Fruit fly (Drosophila melanogaster) whole organism, prepupa: ENCODE results near the gene CG43886.

Source experiments
- Blimp-1 ChIP-seq: fragments of 200-800 bp; sonication (Bioruptor generic); optimal IDR thresholded peaks from 3 replicates; lab custom pipeline; 2017; ENCODE audit warnings: missing biosample characterization, missing genetic modification characterization, mild to moderate bottlenecking, moderate library complexity, missing genetic modification reagents
- CG10631 ChIP-seq: fragments of 200-800 bp; sonication (Bioruptor generic); optimal IDR thresholded peaks from 2 replicates; lab custom pipeline; 2016; ENCODE audit warnings: missing biosample characterization, missing genetic modification characterization
- CG10669 ChIP-seq: fragments of 200-800 bp; sonication (Bioruptor generic); optimal IDR thresholded peaks from 3 replicates; lab custom pipeline; 2018; ENCODE audit warnings: missing biosample characterization, mild to moderate bottlenecking, missing genetic modification characterization, moderate library complexity
- CG11294 ChIP-seq: fragments of 200-800 bp; sonication (Bioruptor generic); IDR thresholded peaks from 2 replicates; pipeline ENCODE4 v1.3.6; 2022; ENCODE audit warnings: missing biosample characterization, missing genetic modification characterization
- CG11762 ChIP-seq: fragments of 200-800 bp; sonication (Bioruptor generic); optimal IDR thresholded peaks from 3 replicates; lab custom pipeline; 2016; ENCODE audit warnings: missing biosample characterization, missing genetic modification characterization; ENCODE audit not compliant: insufficient read depth
- CG15336 ChIP-seq: fragments of 200-800 bp; sonication (Bioruptor generic); IDR thresholded peaks from 2 replicates; pipeline ENCODE4 v1.3.6; 2022; ENCODE audit warnings: missing biosample characterization, missing genetic modification characterization
- CG1621 ChIP-seq: fragments of 200-800 bp; sonication (Bioruptor generic); optimal IDR thresholded peaks from 3 replicates; lab custom pipeline; 2018; ENCODE audit warnings: missing biosample characterization, mild to moderate bottlenecking, missing genetic modification characterization
- CG16779 ChIP-seq: fragments of 200-800 bp; sonication (Bioruptor generic); optimal IDR thresholded peaks from 3 replicates; lab custom pipeline; 2017; ENCODE audit warnings: missing biosample characterization, mild to moderate bottlenecking, missing genetic modification characterization
- CG34406 ChIP-seq: fragments of 200-800 bp; sonication (Bioruptor generic); optimal IDR thresholded peaks from 3 replicates; lab custom pipeline; 2016; ENCODE audit warnings: missing biosample characterization, missing genetic modification characterization
- CG3919 ChIP-seq: fragments of 200-800 bp; sonication (Bioruptor generic); optimal IDR thresholded peaks from 3 replicates; lab custom pipeline; 2016; ENCODE audit warnings: missing biosample characterization, missing genetic modification characterization
- CG4318 ChIP-seq: fragments of 200-800 bp; sonication (Bioruptor generic); optimal IDR thresholded peaks from 3 replicates; lab custom pipeline; 2017; ENCODE audit warnings: missing biosample characterization, mild to moderate bottlenecking, missing genetic modification characterization
- CG6163 ChIP-seq: fragments of 200-800 bp; sonication (Bioruptor generic); IDR thresholded peaks from 3 replicates; pipeline ENCODE4 v1.3.6; 2022; ENCODE audit warnings: missing biosample characterization, missing genetic modification characterization
- CG6276 ChIP-seq: fragments of 200-800 bp; sonication (Bioruptor generic); optimal IDR thresholded peaks from 2 replicates; lab custom pipeline; 2017; ENCODE audit warnings: missing biosample characterization, mild to moderate bottlenecking, missing genetic modification characterization
- CG6792 ChIP-seq: fragments of 200-800 bp; sonication (Bioruptor generic); optimal IDR thresholded peaks from 3 replicates; lab custom pipeline; 2016; ENCODE audit warnings: missing biosample characterization, missing genetic modification characterization
- CG6854 ChIP-seq: fragments of 200-800 bp; sonication (Bioruptor generic); optimal IDR thresholded peaks from 2 replicates; lab custom pipeline; 2017; ENCODE audit warnings: missing biosample characterization, mild to moderate bottlenecking, missing genetic modification characterization
- CG7368 ChIP-seq: fragments of 200-800 bp; sonication (Bioruptor generic); optimal IDR thresholded peaks from 3 replicates; lab custom pipeline; 2016; ENCODE audit warnings: missing biosample characterization, missing genetic modification characterization
- CG8119 ChIP-seq: fragments of 200-800 bp; sonication (Bioruptor generic); IDR thresholded peaks from 3 replicates; pipeline ENCODE4 v1.3.6; 2022; ENCODE audit warnings: missing biosample characterization, missing genetic modification characterization
- CG8632 ChIP-seq: fragments of 200-800 bp; sonication (Bioruptor generic); optimal IDR thresholded peaks from 3 replicates; lab custom pipeline; 2016; ENCODE audit warnings: missing biosample characterization, missing genetic modification characterization
- CG9139 ChIP-seq: fragments of 200-800 bp; sonication (Bioruptor generic); optimal IDR thresholded peaks from 3 replicates; lab custom pipeline; 2017; ENCODE audit warnings: missing biosample characterization, mild to moderate bottlenecking, missing genetic modification characterization
- Eip75B ChIP-seq: fragments of 200-800 bp; sonication (Bioruptor generic); optimal IDR thresholded peaks from 3 replicates; lab custom pipeline; 2016; ENCODE audit warnings: missing biosample characterization, missing genetic modification characterization
- Eip78C ChIP-seq: fragments of 200-800 bp; sonication (Bioruptor generic); peaks from one replicate; lab custom pipeline; 2016; ENCODE audit warnings: missing biosample characterization, missing genetic modification characterization
- Ets21C ChIP-seq: fragments of 200-800 bp; sonication (Bioruptor generic); optimal IDR thresholded peaks from 3 replicates; lab custom pipeline; 2016; ENCODE audit warnings: missing biosample characterization, missing genetic modification characterization
- Gug ChIP-seq: fragments of 200-800 bp; sonication (Bioruptor generic); IDR thresholded peaks from 2 replicates; pipeline ENCODE4 v1.3.6; 2022; ENCODE audit warnings: missing biosample characterization, missing genetic modification characterization
- Hr38 ChIP-seq: sonication (Bioruptor generic); optimal IDR thresholded peaks from 2 replicates; lab custom pipeline; 2016; ENCODE audit warnings: missing biosample characterization, missing genetic modification characterization
- Hr39 ChIP-seq: fragments of 200-800 bp; sonication (Bioruptor generic); optimal IDR thresholded peaks from 2 replicates; lab custom pipeline; 2016; ENCODE audit warnings: missing biosample characterization, missing genetic modification characterization
- Hr4 ChIP-seq: fragments of 200-800 bp; sonication (Bioruptor generic); optimal IDR thresholded peaks from 3 replicates; lab custom pipeline; 2016; ENCODE audit warnings: missing biosample characterization, missing genetic modification characterization
- Lpt ChIP-seq: fragments of 200-800 bp; sonication (Bioruptor generic); optimal IDR thresholded peaks from 3 replicates; lab custom pipeline; 2016; ENCODE audit warnings: missing biosample characterization, missing genetic modification characterization
- Met ChIP-seq: fragments of 200-800 bp; sonication (Bioruptor generic); optimal IDR thresholded peaks from 3 replicates; lab custom pipeline; 2016; ENCODE audit warnings: missing biosample characterization, missing genetic modification characterization
- OdsH ChIP-seq: fragments of 200-800 bp; sonication (Bioruptor generic); optimal IDR thresholded peaks from 3 replicates; lab custom pipeline; 2016; ENCODE audit warnings: missing biosample characterization, missing genetic modification characterization
- Sox102F ChIP-seq: fragments of 200-800 bp; sonication (Bioruptor generic); optimal IDR thresholded peaks from 2 replicates; lab custom pipeline; 2016; ENCODE audit warnings: missing biosample characterization, mild to moderate bottlenecking, missing genetic modification characterization
- Sox14 ChIP-seq: fragments of 200-800 bp; sonication (Bioruptor generic); optimal IDR thresholded peaks from 3 replicates; lab custom pipeline; 2016; ENCODE audit warnings: missing biosample characterization, missing genetic modification characterization
- Sox15 ChIP-seq: fragments of 200-800 bp; sonication (Bioruptor generic); optimal IDR thresholded peaks from 3 replicates; lab custom pipeline; 2016; ENCODE audit warnings: missing biosample characterization, missing genetic modification characterization
- achi ChIP-seq: fragments of 200-800 bp; sonication (Bioruptor generic); optimal IDR thresholded peaks from 3 replicates; lab custom pipeline; 2016; ENCODE audit warnings: missing biosample characterization, missing genetic modification characterization
- acj6 ChIP-seq: fragments of 200-800 bp; sonication (Bioruptor generic); optimal IDR thresholded peaks from 3 replicates; lab custom pipeline; 2016; ENCODE audit warnings: missing biosample characterization, missing genetic modification characterization
- cyc ChIP-seq: fragments of 200-800 bp; sonication (Bioruptor generic); optimal IDR thresholded peaks from 3 replicates; lab custom pipeline; 2016; ENCODE audit warnings: missing biosample characterization, missing genetic modification characterization
- dac ChIP-seq: fragments of 200-800 bp; sonication (Bioruptor generic); optimal IDR thresholded peaks from 2 replicates; lab custom pipeline; 2017; ENCODE audit warnings: missing biosample characterization, mild to moderate bottlenecking, missing genetic modification characterization
- eg ChIP-seq: fragments of 200-800 bp; sonication (Bioruptor generic); IDR thresholded peaks from 3 replicates; pipeline ENCODE4 v1.3.6; 2022; ENCODE audit warnings: missing biosample characterization, missing genetic modification characterization
- esn ChIP-seq: fragments of 200-800 bp; sonication (Bioruptor generic); optimal IDR thresholded peaks from 2 replicates; lab custom pipeline; 2016; ENCODE audit warnings: missing biosample characterization, mild to moderate bottlenecking, missing genetic modification characterization, moderate library complexity
- fd59A ChIP-seq: fragments of 200-800 bp; sonication (Bioruptor generic); optimal IDR thresholded peaks from 2 replicates; lab custom pipeline; 2017; ENCODE audit warnings: missing biosample characterization, mild to moderate bottlenecking, missing genetic modification characterization, missing genetic modification reagents
- fd85E ChIP-seq: fragments of 200-800 bp; sonication (Bioruptor generic); optimal IDR thresholded peaks from 3 replicates; lab custom pipeline; 2016; ENCODE audit warnings: missing biosample characterization, missing genetic modification characterization
- fkh ChIP-seq: fragments of 200-800 bp; sonication (Bioruptor generic); optimal IDR thresholded peaks from 3 replicates; lab custom pipeline; 2017; ENCODE audit warnings: missing biosample characterization, mild to moderate bottlenecking, missing genetic modification characterization, moderate library complexity
- lz ChIP-seq: fragments of 200-800 bp; sonication (Bioruptor generic); optimal IDR thresholded peaks from 3 replicates; lab custom pipeline; 2016; ENCODE audit warnings: missing biosample characterization, missing genetic modification characterization
- net ChIP-seq: fragments of 200-800 bp; sonication (Bioruptor generic); optimal IDR thresholded peaks from 3 replicates; lab custom pipeline; 2016; ENCODE audit warnings: missing biosample characterization, missing genetic modification characterization
- salr ChIP-seq, 2 experiments: fragments of 200-800 bp; sonication (Bioruptor generic); optimal IDR thresholded peaks; 3 replicates each; lab custom pipeline; 2016 to 2018; ENCODE audit warnings: missing biosample characterization in 2 of 2, missing genetic modification characterization in 2 of 2, mild to moderate bottlenecking in 1 of 2
- spab ChIP-seq: fragments of 200-800 bp; sonication (Bioruptor generic); optimal IDR thresholded peaks from 2 replicates; lab custom pipeline; 2017; ENCODE audit warnings: missing biosample characterization, mild to moderate bottlenecking, missing genetic modification characterization, missing genetic modification reagents
- svp ChIP-seq: fragments of 200-800 bp; sonication (Bioruptor generic); peaks from one replicate; lab custom pipeline; 2016; ENCODE audit warnings: missing biosample characterization, missing genetic modification characterization
- topi ChIP-seq: fragments of 200-800 bp; sonication (Bioruptor generic); optimal IDR thresholded peaks from 3 replicates; lab custom pipeline; 2016; ENCODE audit warnings: missing biosample characterization, missing genetic modification characterization
- vri ChIP-seq: fragments of 200-800 bp; sonication (Bioruptor generic); optimal IDR thresholded peaks from 3 replicates; lab custom pipeline; 2016; ENCODE audit warnings: missing biosample characterization, mild to moderate bottlenecking, missing genetic modification characterization

CG43886 gene

DNA sequence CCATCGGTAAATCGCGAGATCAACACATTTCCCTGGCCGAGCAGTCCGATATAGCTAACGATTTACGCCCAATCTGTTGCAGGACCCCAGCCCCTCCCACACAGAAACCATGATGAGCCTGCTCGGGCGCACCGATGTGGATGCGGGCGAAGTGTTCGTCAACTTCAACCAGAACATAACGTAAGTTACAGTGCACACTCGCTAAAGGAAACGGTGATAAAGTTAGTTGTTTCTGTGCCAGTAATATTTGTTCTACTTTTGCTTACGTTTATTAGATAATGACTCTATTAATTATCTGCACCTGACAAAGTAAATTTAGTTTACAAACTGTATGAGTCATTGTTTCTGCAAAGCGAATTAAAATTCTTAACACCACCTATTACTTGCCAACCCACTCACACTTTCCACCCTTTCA is 27.8 kb upstream of the CG43886 start:
- TF ChIP-seq spab (GFP tag; lab: Kevin White, UChicago), result no peak
- TF ChIP-seq CG15336 (GFP tag; lab: Robert Waterston, UW), result 0 out of 2 replicates have a peak, but pooled peaks have one; percentile 16

DNA sequence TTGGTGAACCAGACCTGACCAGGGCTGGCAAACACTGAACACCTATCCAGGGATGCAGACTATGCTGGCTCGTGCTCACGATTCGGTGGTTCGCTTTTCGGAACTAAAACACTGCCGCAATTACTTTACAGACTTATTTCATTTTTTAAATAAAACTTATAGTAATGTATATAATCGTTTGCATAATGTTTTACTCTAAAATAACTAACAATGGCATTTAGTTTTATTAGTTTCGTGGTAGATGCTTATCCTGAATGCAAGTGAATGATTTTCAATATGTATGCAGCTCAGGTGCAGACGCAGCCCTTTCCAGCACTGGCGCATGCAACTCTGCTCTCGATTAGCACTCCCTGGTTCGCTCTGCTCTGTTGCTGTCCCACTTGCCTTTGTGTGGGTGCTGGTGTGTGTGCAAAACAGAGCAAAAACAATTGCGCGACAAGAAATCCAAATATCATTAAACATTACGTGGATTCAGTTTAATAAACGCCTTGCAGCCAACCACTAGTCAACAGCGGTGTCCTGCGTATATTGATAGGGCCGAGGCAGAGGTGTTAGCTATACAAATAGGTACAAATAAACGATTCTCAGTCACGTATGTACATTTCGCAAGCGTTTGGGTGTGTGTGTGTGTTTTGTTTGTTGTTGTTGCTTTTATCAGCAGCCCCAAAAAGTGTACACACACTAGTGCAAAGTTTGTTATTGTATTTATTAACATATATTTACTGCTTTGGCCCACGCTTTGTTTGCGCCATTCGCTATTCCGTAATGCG is 27.2 kb upstream of the CG43886 start, which contains the start of the genes ERR and Atg18a:
Gene ERR (minus strand): TSS at position 45 of the 770 bp plus-strand sequence.
Gene Atg18a (plus strand): TSS at position 231 of the 770 bp plus-strand sequence.
- peak; percentile 88 for TF ChIP-seq esn
- TF ChIP-seq fkh (GFP tag; lab: Kevin White, UChicago), result peak; percentile 63
- peak; percentile 76; the same call in 1 of the 2 replicates for TF ChIP-seq CG11294
- peak; percentile 82 for TF ChIP-seq CG34406
- no peak for TF ChIP-seq CG16779 (tag; lab: Kevin White, UChicago)
- peak; percentile 60 for TF ChIP-seq Hr38 (GFP tag; lab: Kevin White, UChicago)
- peak; percentile 91 for TF ChIP-seq lz (GFP tag; lab: Kevin White, UChicago)
- no peak for TF ChIP-seq CG9139 (GFP tag; lab: Kevin White, UChicago)
- peak; percentile 89 for TF ChIP-seq acj6 (GFP tag; lab: Kevin White, UChicago)
- peak; percentile 88 for TF ChIP-seq Met (GFP tag; lab: Kevin White, UChicago)
- TF ChIP-seq Hr4 (GFP tag; lab: Kevin White, UChicago), result peak; percentile 90
- TF ChIP-seq CG10669 (GFP tag; lab: Kevin White, UChicago), result no peak
- TF ChIP-seq Ets21C (GFP tag; lab: Kevin White, UChicago), result peak; percentile 87
- TF ChIP-seq Hr39 (GFP tag; lab: Kevin White, UChicago), result peak; percentile 94
- TF ChIP-seq net (GFP tag; lab: Kevin White, UChicago), result peak; percentile 67
- peak; percentile 93 for TF ChIP-seq Sox14 (GFP tag; lab: Kevin White, UChicago)
- TF ChIP-seq CG6276, result no peak
- peak; percentile 20 for TF ChIP-seq CG6854 (GFP tag; lab: Kevin White, UChicago)
- peak; percentile 93 for TF ChIP-seq CG10631 (GFP tag; lab: Kevin White, UChicago)
- TF ChIP-seq dac (GFP tag; lab: Kevin White, UChicago), result peak; percentile 73
- peak; percentile 80 for TF ChIP-seq CG6792
- TF ChIP-seq CG8119 (GFP tag; lab: Robert Waterston, UW), result peak; percentile 75
- TF ChIP-seq topi (GFP tag; lab: Kevin White, UChicago), result peak; percentile 78
- peak; percentile 89 for TF ChIP-seq OdsH (GFP tag; lab: Kevin White, UChicago)
- TF ChIP-seq Blimp-1 (GFP tag; lab: Kevin White, UChicago), result peak; percentile 51
- no peak for TF ChIP-seq svp (GFP tag; lab: Kevin White, UChicago)
- TF ChIP-seq Sox15, result peak; percentile 90
- TF ChIP-seq Gug (GFP tag; lab: Robert Waterston, UW), result peak; percentile 82
- TF ChIP-seq CG3919 (GFP tag; lab: Kevin White, UChicago), result peak; percentile 85
- peak; percentile 85 for TF ChIP-seq CG6163 (GFP tag; lab: Robert Waterston, UW)
- peak; percentile 67 for TF ChIP-seq fd85E (GFP tag; lab: Kevin White, UChicago)
- peak; percentile 91 for TF ChIP-seq eg (GFP tag; lab: Robert Waterston, UW)
- peak; percentile 63 for TF ChIP-seq CG15336 (GFP tag; lab: Robert Waterston, UW)
- peak; percentile 85 for TF ChIP-seq CG4318 (GFP tag; lab: Kevin White, UChicago)
- TF ChIP-seq CG1621, result peak; percentile 12
- TF ChIP-seq Lpt (GFP tag; lab: Kevin White, UChicago), result peak; percentile 73
- peak; percentile 81 for TF ChIP-seq Sox102F (GFP tag; lab: Kevin White, UChicago)
- TF ChIP-seq cyc (GFP tag; lab: Kevin White, UChicago), result peak; percentile 91
- TF ChIP-seq CG7368 (GFP tag; lab: Kevin White, UChicago), result peak; percentile 75
- peak; percentile 70 for TF ChIP-seq CG8632
- TF ChIP-seq fd59A (GFP tag; lab: Kevin White, UChicago), result peak; percentile 71
- TF ChIP-seq vri (GFP tag; lab: Kevin White, UChicago), result peak; percentile 68
- TF ChIP-seq CG11762, result peak; percentile 61
- TF ChIP-seq achi (GFP tag; lab: Kevin White, UChicago), result peak; percentile 82
- peak; percentile 86 for TF ChIP-seq Eip75B (GFP tag; lab: Kevin White, UChicago)
- peak in 1 of 2 experiments; percentile 60 for TF ChIP-seq salr (GFP tag; optimal IDR thresholded peaks at IDR 0.05; lab: Kevin White, UChicago)
- peak; percentile 85 for TF ChIP-seq Eip78C (GFP tag; lab: Kevin White, UChicago)
